Fruit fly (Drosophila melanogaster) whole organism, wandering third instar larva: ENCODE results near the gene SclA.

ENCODE experiments used
- CG32264 ChIP-seq: fragments of 200-800 bp; sonication (Bioruptor generic); optimal IDR thresholded peaks from 2 replicates; lab custom pipeline; 2016; ENCODE audit warnings: missing biosample characterization, missing genetic modification characterization
- CrebA ChIP-seq: fragments of 200-800 bp; sonication (Bioruptor generic); optimal IDR thresholded peaks from 2 replicates; lab custom pipeline; 2016; ENCODE audit warnings: missing biosample characterization, mild to moderate bottlenecking, missing genetic modification characterization, borderline replicate concordance
- Dfd ChIP-seq: fragments of >200 bp; optimal IDR thresholded peaks from 2 replicates; lab custom pipeline; 2017; ENCODE audit warnings: missing biosample characterization, missing genetic modification characterization
- Dif ChIP-seq: fragments of 200-275, 200-300 bp; sonication (Bioruptor generic); optimal IDR thresholded peaks from 2 replicates; lab custom pipeline; 2018; ENCODE audit warnings: missing biosample characterization, missing genetic modification characterization; ENCODE audit not compliant: partially characterized antibody
- GATAd ChIP-seq: sonication (Bioruptor generic); optimal IDR thresholded peaks from 2 replicates; lab custom pipeline; 2016; ENCODE audit warnings: missing biosample characterization, missing genetic modification characterization
- HLH106 ChIP-seq: fragments of 200-800 bp; optimal IDR thresholded peaks from 3 replicates; lab custom pipeline; 2019; ENCODE audit warnings: missing biosample characterization, mild to moderate bottlenecking, missing genetic modification characterization, moderate library complexity
- Hnf4 ChIP-seq: fragments of 200-800 bp; sonication (Bioruptor generic); optimal IDR thresholded peaks from 2 replicates; lab custom pipeline; 2016; ENCODE audit warnings: missing biosample characterization, mild to moderate bottlenecking, missing genetic modification characterization
- Hr78 ChIP-seq: fragments of >200 bp; optimal IDR thresholded peaks from 2 replicates; lab custom pipeline; 2017; ENCODE audit warnings: missing biosample characterization, missing genetic modification characterization
- Jra ChIP-seq: sonication (Bioruptor generic); optimal IDR thresholded peaks from 2 replicates; lab custom pipeline; 2016; ENCODE audit warnings: missing biosample characterization, missing genetic modification characterization
- Myc ChIP-seq: fragments of >200 bp; optimal IDR thresholded peaks from 2 replicates; lab custom pipeline; 2017
- OdsH ChIP-seq: fragments of 200-800 bp; sonication (Bioruptor generic); optimal IDR thresholded peaks from 2 replicates; lab custom pipeline; 2016; ENCODE audit warnings: missing biosample characterization, mild to moderate bottlenecking, missing genetic modification characterization
- Rel ChIP-seq, 2 experiments: fragments of 200-800 bp; sonication (Bioruptor generic) in 1 of 2; optimal IDR thresholded peaks; 2 replicates in 1 of 2; 3 replicates in 1 of 2; lab custom pipeline; 2016 to 2019; ENCODE audit warnings: mild to moderate bottlenecking in 2 of 2, missing biosample characterization in 2 of 2, missing genetic modification characterization in 2 of 2, moderate library complexity in 1 of 2
- Sp1 ChIP-seq: fragments of 200-800 bp; sonication (Bioruptor generic); optimal IDR thresholded peaks from 3 replicates; lab custom pipeline; 2019; ENCODE audit warnings: missing biosample characterization, mild to moderate bottlenecking, missing genetic modification characterization, moderate library complexity
- Vsx2 ChIP-seq: fragments of 200-300, 225-300 bp; sonication (Bioruptor generic); optimal IDR thresholded peaks from 2 replicates; lab custom pipeline; 2018; ENCODE audit warnings: missing biosample characterization, missing genetic modification characterization; ENCODE audit not compliant: partially characterized antibody
- br ChIP-seq: fragments of 200-800 bp; sonication (Bioruptor generic); optimal IDR thresholded peaks from 2 replicates; lab custom pipeline; 2016; ENCODE audit warnings: missing biosample characterization, missing genetic modification characterization
- brk ChIP-seq: fragments of 200-800 bp; sonication (Bioruptor generic); optimal IDR thresholded peaks from 2 replicates; lab custom pipeline; 2016; ENCODE audit warnings: missing biosample characterization, mild to moderate bottlenecking, missing genetic modification characterization
- dl ChIP-seq, 2 experiments: fragments of 175-275, 200-275 bp in 1 of 2; fragments of 200-275 bp in 1 of 2; sonication (Bioruptor generic); optimal IDR thresholded peaks; lab custom pipeline; 2018; ENCODE audit warnings: mild to moderate bottlenecking in 2 of 2, missing biosample characterization in 2 of 2, missing genetic modification characterization in 2 of 2, moderate library complexity in 2 of 2; ENCODE audit not compliant: partially characterized antibody in 2 of 2, insufficient read depth in 1 of 2
- dmrt93B ChIP-seq: fragments of 200-800 bp; sonication (Bioruptor generic); optimal IDR thresholded peaks from 2 replicates; lab custom pipeline; 2018; ENCODE audit warnings: missing biosample characterization, mild to moderate bottlenecking, missing genetic modification characterization
- foxo ChIP-seq, 2 experiments: fragments of 200-800 bp; sonication (Bioruptor generic); optimal IDR thresholded peaks; 2 replicates in 1 of 2; 3 replicates in 1 of 2; lab custom pipeline; 2016 to 2017; ENCODE audit warnings: missing biosample characterization in 2 of 2, missing genetic modification characterization in 2 of 2
- fru ChIP-seq: fragments of 200-800 bp; sonication (Bioruptor generic); optimal IDR thresholded peaks from 3 replicates; lab custom pipeline; 2016; ENCODE audit warnings: missing biosample characterization, mild to moderate bottlenecking, missing genetic modification characterization
- h ChIP-seq: fragments of 200-800 bp; sonication (Bioruptor generic); optimal IDR thresholded peaks from 3 replicates; lab custom pipeline; 2016; ENCODE audit warnings: missing biosample characterization, mild to moderate bottlenecking, missing genetic modification characterization
- jim ChIP-seq: fragments of 175-275, 200-325 bp; sonication (Bioruptor generic); optimal IDR thresholded peaks from 2 replicates; lab custom pipeline; 2016; ENCODE audit warnings: missing biosample characterization, mild to moderate bottlenecking, missing genetic modification characterization
- pan ChIP-seq: fragments of >200 bp; optimal IDR thresholded peaks from 2 replicates; lab custom pipeline; 2017
- rgr ChIP-seq: fragments of 200-800 bp; sonication (Bioruptor generic); optimal IDR thresholded peaks from 3 replicates; lab custom pipeline; 2016; ENCODE audit warnings: missing biosample characterization, mild to moderate bottlenecking, missing genetic modification characterization
- sage ChIP-seq: fragments of 200-800 bp; sonication (Bioruptor generic); optimal IDR thresholded peaks from 2 replicates; lab custom pipeline; 2016; ENCODE audit warnings: missing biosample characterization, mild to moderate bottlenecking, missing genetic modification characterization
- sv ChIP-seq: fragments of 200-800 bp; sonication (Bioruptor generic); optimal IDR thresholded peaks from 3 replicates; lab custom pipeline; 2016; ENCODE audit warnings: missing biosample characterization, missing genetic modification characterization
- tai ChIP-seq: sonication (Bioruptor generic); optimal IDR thresholded peaks from 2 replicates; lab custom pipeline; 2016; ENCODE audit warnings: missing biosample characterization, missing genetic modification characterization
- usp ChIP-seq: fragments of >200 bp; optimal IDR thresholded peaks from 2 replicates; lab custom pipeline; 2017; ENCODE audit warnings: missing biosample characterization, missing genetic modification characterization
- woc ChIP-seq: sonication (Bioruptor generic); optimal IDR thresholded peaks from 2 replicates; lab custom pipeline; 2016; ENCODE audit warnings: missing biosample characterization, mild to moderate bottlenecking, missing genetic modification characterization

SclA gene

dm6 chr2L:16862526-16862925, 24.8 kb downstream of the SclA start:
- TF ChIP-seq Myc (peak; percentile 65), Rel (GFP tag; optimal IDR thresholded peaks at IDR 0.05; lab: Kevin White, UChicago) (no peak), Rel (tag; optimal IDR thresholded peaks at IDR 0.05; lab: Kevin White, UChicago) (peak; percentile 76), rgr (GFP tag; lab: Kevin White, UChicago) (no peak)
- TF ChIP-seq, all 38 proteins: peak for 2

- TF ChIP-seq dmrt93B (GFP tag; lab: Kevin White, UChicago) (no peak), usp (GFP tag; lab: Kevin White, UChicago) (no peak), dl (GFP tag; optimal IDR thresholded peaks at IDR 0.05; lab: Kevin White, UChicago; ENCODE audit: insufficient read depth in 1 of 2, partially characterized antibody in 2 of 2) (no peak), Dif (GFP tag; lab: Kevin White, UChicago) (no peak), Hnf4 (GFP tag; lab: Kevin White, UChicago) (no peak), sage (GFP tag; lab: Kevin White, UChicago) (no peak), Rel (GFP tag; optimal IDR thresholded peaks at IDR 0.05; lab: Kevin White, UChicago) (no peak), Rel (tag; optimal IDR thresholded peaks at IDR 0.05; lab: Kevin White, UChicago) (no peak), Hr78 (GFP tag; lab: Kevin White, UChicago) (no peak), jim (GFP tag; lab: Kevin White, UChicago) (no peak)
Measured at dm6 chr2L:16868897-16869324, 31.1 kb downstream of the SclA start.

dm6 chr2L:16874924-16875323, 37.2 kb downstream of the SclA start:
- TF ChIP-seq Rel (GFP tag; optimal IDR thresholded peaks at IDR 0.05; lab: Kevin White, UChicago) (no peak), Rel (tag; optimal IDR thresholded peaks at IDR 0.05; lab: Kevin White, UChicago) (no peak), HLH106 (tag; lab: Kevin White, UChicago) (no peak), Dfd (no peak), h (no peak)
- TF ChIP-seq, all 38 proteins: peak for 0

- TF ChIP-seq Rel (GFP tag; optimal IDR thresholded peaks at IDR 0.05; lab: Kevin White, UChicago) (no peak), Rel (tag; optimal IDR thresholded peaks at IDR 0.05; lab: Kevin White, UChicago) (peak; percentile 57), br (no peak)
- TF ChIP-seq, all 38 proteins: peak for 1
Measured at dm6 chr2L:16876555-16876954, 38.8 kb downstream of the SclA start.

- TF ChIP-seq dmrt93B (GFP tag; lab: Kevin White, UChicago) (no peak), Hr78 (GFP tag; lab: Kevin White, UChicago) (no peak), Dif (GFP tag; lab: Kevin White, UChicago) (no peak), Myc (no peak), Rel (GFP tag; optimal IDR thresholded peaks at IDR 0.05; lab: Kevin White, UChicago) (no peak), Rel (tag; optimal IDR thresholded peaks at IDR 0.05; lab: Kevin White, UChicago) (no peak), HLH106 (tag; lab: Kevin White, UChicago) (no peak), CG32264 (GFP tag; lab: Kevin White, UChicago) (no peak), usp (GFP tag; lab: Kevin White, UChicago) (no peak), Hnf4 (GFP tag; lab: Kevin White, UChicago) (no peak), CrebA (GFP tag; lab: Kevin White, UChicago) (no peak), OdsH (GFP tag; lab: Kevin White, UChicago) (no peak), pan (no peak), sv (no peak), GATAd (no peak), foxo (GFP tag; optimal IDR thresholded peaks at IDR 0.05; lab: Kevin White, UChicago) (no peak), sage (GFP tag; lab: Kevin White, UChicago) (no peak), fru (GFP tag; lab: Kevin White, UChicago) (no peak), Sp1 (GFP tag; lab: Kevin White, UChicago) (no peak)
Measured at dm6 chr2L:16877678-16878077, 39.9 kb downstream of the SclA start.

- no peak for TF ChIP-seq woc
- no peak for TF ChIP-seq dmrt93B (GFP tag; lab: Kevin White, UChicago)
- no peak for TF ChIP-seq tai
- no peak for TF ChIP-seq Hnf4 (GFP tag; lab: Kevin White, UChicago)
- no peak for TF ChIP-seq Vsx2 (GFP tag; lab: Kevin White, UChicago)
- TF ChIP-seq h: no peak
- TF ChIP-seq usp (GFP tag; lab: Kevin White, UChicago): no peak
- TF ChIP-seq fru (GFP tag; lab: Kevin White, UChicago): no peak
- no peak for TF ChIP-seq brk (GFP tag; lab: Kevin White, UChicago)
- TF ChIP-seq Dfd: no peak
- no peak for TF ChIP-seq Jra (GFP tag; lab: Kevin White, UChicago)
Measured at dm6 chr2L:16879288-16879687, 41.5 kb downstream of the SclA start, which contains the start of the genes CG32832, CG31743 and CG34313. CG32832 (minus strand) TSS chr2L:16879290. CG31743 (plus strand) TSS chr2L:16879517. CG34313 (plus strand) TSS chr2L:16879517.
